Worm (Caenorhabditis elegans) whole organism, dauer: Measurements from ENCODE around the gene fbxb-14.
"Not testable (repeated sequence)": the region's sequence is repeated elsewhere in the genome, so short reads cannot be mapped to it uniquely, and the experiment has no call there.

ENCODE experiments used
- unc-62 ChIP-seq: sonication (generic microtip); optimal IDR thresholded peaks from 2 replicates; lab custom pipeline; 2017; ENCODE audit warnings: missing biosample characterization, missing genetic modification reagents, missing genetic modification characterization

The fbxb-14 gene

ce11 chrII:542416-542815 is 40.1 kb downstream of the fbxb-14 start:
- no peak for TF ChIP-seq unc-62

- no peak for TF ChIP-seq unc-62
Measured at ce11 chrII:536775-537174, 45.8 kb downstream of the fbxb-14 start, which contains the start of gene T27A1.2. Gene T27A1.2, minus strand, starts transcription at chrII:536875.

ce11 chrII:535226-535625 is 47.3 kb downstream of the fbxb-14 start, which contains the start of gene T27A1.3:
Gene T27A1.3, plus strand, starts transcription at chrII:535526.
- TF ChIP-seq unc-62: not testable (repeated sequence)
